Worm (Caenorhabditis elegans): ENCODE measurements around the gene srbc-32.

DNA sequence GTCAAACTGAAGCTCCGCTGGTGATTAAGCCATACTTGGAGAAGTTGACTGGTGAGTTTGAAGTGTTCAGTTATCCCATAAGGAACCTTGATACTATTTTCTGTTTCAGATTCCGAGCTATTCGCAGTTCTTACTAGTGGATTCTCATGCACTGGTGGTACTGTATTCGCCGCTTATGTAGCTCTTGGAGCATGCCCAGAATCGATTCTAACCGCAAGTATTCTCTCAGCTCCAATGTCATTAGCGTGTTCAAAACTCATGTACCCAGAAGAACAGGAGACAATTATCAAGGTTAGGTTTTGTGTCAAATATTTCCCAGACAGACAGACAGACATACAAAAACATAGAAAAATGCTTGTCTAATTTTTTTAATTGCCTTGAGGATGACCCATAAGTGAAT is 21.9 kb downstream of the srbc-32 start:
- TF ChIP-seq ets-7 (tag; optimal IDR thresholded peaks at IDR 0.05) (no peak), scrt-1 (GFP tag; IDR thresholded peaks at IDR 0.05) (no peak), flt-1 (GFP tag; IDR thresholded peaks at IDR 0.05) (no peak), tra-4 (tag; optimal IDR thresholded peaks at IDR 0.05) (no peak)

Data from whole organism, early embryonic.